Fruit fly (Drosophila melanogaster) whole organism, pupa: Measurements from ENCODE around the gene CG15429.

Experiments used
- CG10348 ChIP-seq: fragments of 200-800 bp; sonication (Bioruptor generic); IDR thresholded peaks from 2 replicates; pipeline ENCODE4 v1.3.6; 2022; ENCODE audit warnings: missing biosample characterization, missing genetic modification characterization
- CG12605 ChIP-seq: fragments of 200-800 bp; sonication (Bioruptor generic); IDR thresholded peaks from 2 replicates; pipeline ENCODE4 v1.3.6; 2022; ENCODE audit warnings: missing biosample characterization, missing genetic modification characterization
- CG13204 ChIP-seq: fragments of 200-800 bp; sonication (Bioruptor generic); optimal IDR thresholded peaks from 2 replicates; lab custom pipeline; 2018; ENCODE audit warnings: missing biosample characterization, mild to moderate bottlenecking, missing genetic modification characterization, moderate library complexity
- CG14655 ChIP-seq: fragments of 200-800 bp; sonication (Bioruptor generic); optimal IDR thresholded peaks from 3 replicates; lab custom pipeline; 2017; ENCODE audit warnings: mild to moderate bottlenecking, missing biosample characterization, missing genetic modification reagents, missing genetic modification characterization
- CG15710 ChIP-seq: fragments of 200-800 bp; sonication (Bioruptor generic); optimal IDR thresholded peaks from 2 replicates; lab custom pipeline; 2018; ENCODE audit warnings: missing biosample characterization, mild to moderate bottlenecking, missing genetic modification characterization, moderate library complexity
- CG17806 ChIP-seq: fragments of 200-800 bp; sonication (Bioruptor generic); optimal IDR thresholded peaks from 2 replicates; lab custom pipeline; 2018; ENCODE audit warnings: missing biosample characterization, mild to moderate bottlenecking, missing genetic modification characterization, moderate library complexity
- CG32121 ChIP-seq: fragments of 200-800 bp; sonication (Bioruptor generic); IDR thresholded peaks from 2 replicates; pipeline ENCODE4 v1.3.6; 2022; ENCODE audit warnings: missing biosample characterization, missing genetic modification characterization
- CG34367 ChIP-seq: fragments of 200-800 bp; sonication (Bioruptor generic); optimal IDR thresholded peaks from 2 replicates; lab custom pipeline; 2018; ENCODE audit warnings: missing biosample characterization, mild to moderate bottlenecking, missing genetic modification characterization
- CG4496 ChIP-seq: fragments of 200-800 bp; sonication (Bioruptor generic); IDR thresholded peaks from 3 replicates; pipeline ENCODE4 v1.3.6; 2022; ENCODE audit warnings: missing biosample characterization, missing genetic modification characterization
- CG8159 ChIP-seq: fragments of 200-800 bp; sonication (Bioruptor generic); optimal IDR thresholded peaks from 3 replicates; lab custom pipeline; 2018; ENCODE audit warnings: missing biosample characterization, mild to moderate bottlenecking, missing genetic modification characterization, moderate library complexity
- CG8301 ChIP-seq: fragments of 200-800 bp; sonication (Bioruptor generic); optimal IDR thresholded peaks from 2 replicates; lab custom pipeline; 2018; ENCODE audit warnings: missing biosample characterization, mild to moderate bottlenecking, missing genetic modification characterization
- CG9948 ChIP-seq: fragments of 200-800 bp; sonication (Bioruptor generic); optimal IDR thresholded peaks from 2 replicates; lab custom pipeline; 2018; ENCODE audit warnings: missing biosample characterization, mild to moderate bottlenecking, missing genetic modification characterization, moderate library complexity
- D1 ChIP-seq: fragments of 200-800 bp; sonication (Bioruptor generic); optimal IDR thresholded peaks from 2 replicates; lab custom pipeline; 2018; ENCODE audit warnings: missing biosample characterization, mild to moderate bottlenecking, missing genetic modification characterization, moderate library complexity
- EcR ChIP-seq: fragments of 200-800 bp; sonication (Bioruptor generic); optimal IDR thresholded peaks from 3 replicates; lab custom pipeline; 2019; ENCODE audit warnings: missing biosample characterization, missing genetic modification characterization, mild to moderate bottlenecking, moderate library complexity, missing genetic modification reagents
- Ets98B ChIP-seq: fragments of 200-800 bp; sonication (Bioruptor generic); IDR thresholded peaks from 2 replicates; pipeline ENCODE4 v1.3.6; 2022; ENCODE audit warnings: missing biosample characterization, missing genetic modification characterization
- Pif1A ChIP-seq: fragments of 200-800 bp; sonication (Bioruptor generic); optimal IDR thresholded peaks from 3 replicates; lab custom pipeline; 2016; ENCODE audit warnings: missing biosample characterization, missing genetic modification characterization
- Pif1B ChIP-seq: fragments of 200-800 bp; sonication (Bioruptor generic); optimal IDR thresholded peaks from 3 replicates; lab custom pipeline; 2016; ENCODE audit warnings: missing biosample characterization, missing genetic modification characterization
- Snoo ChIP-seq: fragments of 200-800 bp; sonication (Bioruptor generic); optimal IDR thresholded peaks from 3 replicates; lab custom pipeline; 2017; ENCODE audit warnings: missing biosample characterization, mild to moderate bottlenecking, missing genetic modification characterization, inconsistent platforms
- fd96Ca ChIP-seq: fragments of 200-800 bp; sonication (Bioruptor generic); IDR thresholded peaks from 3 replicates; pipeline ENCODE4 v1.3.6; 2022; ENCODE audit warnings: missing biosample characterization, missing genetic modification characterization
- gl ChIP-seq: fragments of 200-800 bp; sonication (Bioruptor generic); optimal IDR thresholded peaks from 2 replicates; lab custom pipeline; 2018; ENCODE audit warnings: missing biosample characterization, mild to moderate bottlenecking, missing genetic modification characterization
- rn ChIP-seq: fragments of 200-800 bp; sonication (Bioruptor generic); IDR thresholded peaks from 2 replicates; pipeline ENCODE4 v1.3.6; 2022; ENCODE audit warnings: missing biosample characterization, missing genetic modification characterization

The CG15429 gene

DNA sequence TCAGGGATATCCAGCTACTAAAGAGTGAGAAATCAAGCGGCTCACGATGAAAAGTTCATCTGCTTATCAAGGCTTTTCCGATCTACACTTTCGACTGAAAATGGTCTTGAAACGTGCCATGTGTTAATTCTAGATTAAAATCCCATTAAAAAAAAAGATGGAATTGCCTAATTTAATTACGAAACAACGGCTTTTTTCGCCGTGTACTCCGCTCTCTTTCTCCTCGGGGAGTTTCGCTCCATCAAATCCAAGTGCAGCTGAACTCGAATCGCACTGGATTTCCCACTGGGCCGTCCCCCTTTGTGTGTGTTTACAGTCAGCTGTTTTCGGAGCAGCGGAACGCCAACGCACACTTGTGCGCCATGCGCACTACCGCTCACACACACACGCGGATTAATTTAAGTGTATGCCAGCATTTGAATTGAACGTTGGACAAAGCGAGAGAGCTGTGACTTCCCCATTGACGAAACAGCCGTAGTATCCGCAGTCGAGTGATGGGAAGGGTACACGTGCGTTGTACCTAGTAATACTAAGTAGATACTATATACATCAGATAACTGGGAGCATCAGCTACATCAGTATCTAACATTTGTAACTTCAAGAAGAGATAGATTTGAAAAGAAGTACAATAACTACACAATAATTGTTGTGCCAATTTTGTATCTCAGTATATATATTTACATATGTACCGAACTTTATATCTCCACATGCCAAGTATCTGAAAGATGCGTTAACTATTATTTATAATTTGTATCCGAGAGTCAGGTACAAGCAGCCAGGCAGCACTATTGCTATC lies 19.6 kb upstream of the CG15429 start:
- TF ChIP-seq CG32121 (GFP tag; lab: Robert Waterston, UW) (peak; percentile 93), Ets98B (GFP tag; lab: Robert Waterston, UW) (peak; percentile 94), CG17806 (tag; lab: Kevin White, UChicago) (peak; percentile 91), CG13204 (GFP tag; lab: Kevin White, UChicago) (peak; percentile 100), CG8159 (tag; lab: Kevin White, UChicago) (peak; percentile 89), EcR (peak; percentile 66), fd96Ca (peak; percentile 95), CG8301 (tag; lab: Kevin White, UChicago) (peak; percentile 97), Snoo (peak; percentile 86), CG15710 (peak; percentile 84), CG10348 (GFP tag; lab: Robert Waterston, UW) (peak; percentile 77), D1 (tag; lab: Kevin White, UChicago) (peak; percentile 88), rn (GFP tag; lab: Robert Waterston, UW) (peak; percentile 86), CG12605 (GFP tag; lab: Robert Waterston, UW) (peak; percentile 90), CG4496 (GFP tag; lab: Robert Waterston, UW) (peak; percentile 97), CG9948 (tag; lab: Kevin White, UChicago) (peak; percentile 90), Pif1A (GFP tag; lab: Kevin White, UChicago) (peak; percentile 94), Pif1B (GFP tag; lab: Kevin White, UChicago) (peak; percentile 88), CG34367 (tag; lab: Kevin White, UChicago) (peak; percentile 89), gl (tag; lab: Kevin White, UChicago) (peak; percentile 86), CG14655 (GFP tag; lab: Kevin White, UChicago) (peak; percentile 98)

- TF ChIP-seq fd96Ca (peak; percentile 16; the same call in 2 of the 3 replicates), CG32121 (GFP tag; lab: Robert Waterston, UW) (peak; percentile 24; the same call in 1 of the 2 replicates), Snoo (no peak), CG4496 (GFP tag; lab: Robert Waterston, UW) (peak; percentile 32; the same call in 2 of the 3 replicates), Ets98B (GFP tag; lab: Robert Waterston, UW) (peak; percentile 54; the same call in 1 of the 2 replicates), CG13204 (GFP tag; lab: Kevin White, UChicago) (peak; percentile 79), CG34367 (tag; lab: Kevin White, UChicago) (no peak)
Measured at dm6 chr2L:4333758-4334114, 19.0 kb upstream of the CG15429 start, which contains the start of gene Atet. Gene Atet, plus strand, starts transcription at chr2L:4333913.

- peak; percentile 29; the same call in 1 of the 2 replicates for TF ChIP-seq Ets98B (GFP tag; lab: Robert Waterston, UW)
- TF ChIP-seq Pif1A (GFP tag; lab: Kevin White, UChicago) = no peak
- TF ChIP-seq Snoo = no peak
- no peak for TF ChIP-seq CG9948 (tag; lab: Kevin White, UChicago)
- TF ChIP-seq CG8301 (tag; lab: Kevin White, UChicago) = peak; percentile 3
- TF ChIP-seq CG10348 (GFP tag; lab: Robert Waterston, UW) = no peak
- TF ChIP-seq Pif1B (GFP tag; lab: Kevin White, UChicago) = no peak
- no peak for TF ChIP-seq CG15710
- peak; percentile 5 for TF ChIP-seq CG14655 (GFP tag; lab: Kevin White, UChicago)
- TF ChIP-seq CG13204 (GFP tag; lab: Kevin White, UChicago) = no peak
- TF ChIP-seq CG34367 (tag; lab: Kevin White, UChicago) = no peak
- peak; percentile 56; the same call in 2 of the 3 replicates for TF ChIP-seq CG4496 (GFP tag; lab: Robert Waterston, UW)
- no peak for TF ChIP-seq rn (GFP tag; lab: Robert Waterston, UW)
Measured at dm6 chr2L:4334971-4335436, 17.8 kb upstream of the CG15429 start.

DNA sequence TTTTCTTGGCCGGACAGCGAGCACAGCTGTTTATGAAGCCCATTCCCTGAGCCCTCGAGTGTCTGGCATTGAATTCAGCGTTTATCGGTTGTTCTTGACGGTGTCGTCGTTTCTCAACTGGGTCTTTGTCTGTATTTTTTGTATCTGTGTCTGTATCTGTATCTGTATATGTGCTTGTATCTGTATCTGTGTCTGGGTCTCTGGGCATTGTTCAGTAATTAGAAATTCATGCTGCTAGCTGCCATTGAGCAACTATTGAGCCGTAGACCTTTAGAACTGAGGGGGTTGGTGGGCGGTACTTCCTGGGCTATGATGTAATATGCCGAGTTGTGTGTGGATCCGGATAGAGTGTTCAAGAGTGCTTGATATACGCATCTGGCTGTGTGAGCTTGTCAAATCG lies 16.8 kb upstream of the CG15429 start:
- no peak for TF ChIP-seq rn (GFP tag; lab: Robert Waterston, UW)
- TF ChIP-seq D1 (tag; lab: Kevin White, UChicago) = no peak
- TF ChIP-seq CG32121 (GFP tag; lab: Robert Waterston, UW) = no peak
- no peak for TF ChIP-seq CG34367 (tag; lab: Kevin White, UChicago)
- TF ChIP-seq Pif1B (GFP tag; lab: Kevin White, UChicago) = no peak
- TF ChIP-seq CG13204 (GFP tag; lab: Kevin White, UChicago) = no peak
- TF ChIP-seq EcR = peak; percentile 76
- no peak; the same call in 2 of the 3 replicates for TF ChIP-seq fd96Ca
- no peak for TF ChIP-seq CG8301 (tag; lab: Kevin White, UChicago)
- TF ChIP-seq, all 21 proteins: peak for 1

DNA sequence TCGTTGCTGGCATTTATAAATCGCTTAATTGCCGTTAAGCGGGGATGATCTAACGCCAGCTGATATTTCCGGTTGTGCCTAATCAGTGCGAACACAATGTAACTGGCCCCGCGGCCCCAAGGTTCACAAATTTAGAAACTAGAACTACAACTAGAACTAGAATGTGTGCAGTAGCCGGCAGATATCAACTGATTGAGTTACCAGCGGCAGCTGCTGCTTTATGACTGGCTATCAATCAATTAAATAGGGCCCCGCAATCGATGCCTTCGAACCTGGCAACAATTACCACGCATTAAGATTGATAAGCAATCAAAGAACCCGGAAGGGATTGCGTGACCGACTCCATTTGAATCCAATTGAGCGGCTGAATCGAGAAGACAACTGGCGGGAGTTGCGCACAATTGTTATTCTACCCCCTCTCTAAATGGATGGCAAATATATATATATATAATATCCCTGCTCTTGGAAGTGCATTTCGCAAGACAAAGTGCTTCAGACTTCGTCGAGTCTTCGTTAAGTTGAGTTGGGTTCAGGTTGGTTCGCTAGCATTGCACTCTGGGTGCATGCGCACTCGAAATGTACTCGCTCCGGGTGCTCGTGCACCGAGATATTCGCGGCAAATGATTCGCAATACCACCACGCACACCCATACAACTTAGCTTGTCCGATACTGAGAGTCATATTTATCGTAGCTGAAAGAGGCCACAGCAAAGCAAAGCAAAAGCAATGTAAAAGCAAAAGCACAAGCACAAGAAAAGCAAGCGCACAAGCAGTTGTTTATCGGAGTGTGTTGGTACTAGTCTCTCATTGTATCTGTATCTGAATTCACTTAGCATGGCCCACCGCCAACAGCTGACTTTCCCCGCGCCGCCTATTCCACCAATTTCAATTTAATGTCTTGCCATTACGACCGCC lies 12.7 kb upstream of the CG15429 start:
- TF ChIP-seq Pif1A (GFP tag; lab: Kevin White, UChicago) (no peak), Snoo (no peak), CG15710 (no peak), CG34367 (tag; lab: Kevin White, UChicago) (no peak), CG17806 (tag; lab: Kevin White, UChicago) (no peak), CG32121 (GFP tag; lab: Robert Waterston, UW) (peak; percentile 29; the same call in 1 of the 2 replicates), EcR (peak; percentile 95), CG13204 (GFP tag; lab: Kevin White, UChicago) (peak; percentile 49), gl (tag; lab: Kevin White, UChicago) (no peak), Pif1B (GFP tag; lab: Kevin White, UChicago) (peak; percentile 30), CG8301 (tag; lab: Kevin White, UChicago) (no peak), CG14655 (GFP tag; lab: Kevin White, UChicago) (no peak), Ets98B (GFP tag; lab: Robert Waterston, UW) (peak; percentile 46; the same call in 1 of the 2 replicates), CG8159 (tag; lab: Kevin White, UChicago) (no peak), rn (GFP tag; lab: Robert Waterston, UW) (no peak), CG12605 (GFP tag; lab: Robert Waterston, UW) (no peak)
